Worm (Caenorhabditis elegans): ENCODE measurements around the gene Y37E11B.7.

ce11 chrIV:3552933-3553332 is 47.0 kb downstream of the Y37E11B.7 start:
- TF ChIP-seq ama-1 (optimal IDR thresholded peaks at IDR 0.05) (no peak), hmg-4 (GFP tag; optimal IDR thresholded peaks at IDR 0.05) (no peak), pes-1 (GFP tag; IDR thresholded peaks at IDR 0.05) (no peak), tra-4 (tag; optimal IDR thresholded peaks at IDR 0.05) (no peak), F13C5.2 (tag; optimal IDR thresholded peaks at IDR 0.05) (no peak), hmbx-1 (tag; optimal IDR thresholded peaks at IDR 0.05) (no peak), hnd-1 (tag; optimal IDR thresholded peaks at IDR 0.05) (no peak), B0310.2 (tag; optimal IDR thresholded peaks at IDR 0.05) (no peak), aly-1 (tag; optimal IDR thresholded peaks at IDR 0.05) (no peak), ceh-13 (GFP tag; optimal IDR thresholded peaks at IDR 0.05) (no peak), flt-1 (GFP tag; IDR thresholded peaks at IDR 0.05) (no peak), sea-1 (GFP tag; conservative IDR thresholded peaks at IDR 0.05) (no peak), tbx-11 (GFP tag; IDR thresholded peaks at IDR 0.05) (no peak)

All from whole organism, early embryonic.